Worm (Caenorhabditis elegans) whole organism, L2 larva: ENCODE measurements around the gene col-74.
A peak's percentile ranks its signal among the peaks of the same experiment; 100 is the strongest.
"Not testable (repeated sequence)": the region's sequence is repeated elsewhere in the genome, so short reads cannot be mapped to it uniquely, and the experiment has no call there.

Experiments
- F13H6.1 ChIP-seq: sonication (generic microtip); optimal IDR thresholded peaks from 2 replicates; lab custom pipeline; 2016; ENCODE audit warnings: missing genetic modification characterization, missing compliant biosample characterization
- R02D3.7 ChIP-seq: fragments of 150-350 bp; optimal IDR thresholded peaks from 2 replicates; lab custom pipeline; 2014; ENCODE audit warnings: missing biosample characterization, missing genetic modification characterization
- Y55F3AM.14 ChIP-seq: fragments of 200-800 bp; sonication (Bioruptor generic); optimal IDR thresholded peaks from 2 replicates; lab custom pipeline; 2018; ENCODE audit warnings: mild to moderate bottlenecking, missing genetic modification characterization, missing compliant biosample characterization
- ZK546.5 ChIP-seq: sonication (generic microtip); optimal IDR thresholded peaks from 2 replicates; lab custom pipeline; 2017; ENCODE audit warnings: missing biosample characterization, missing genetic modification characterization
- ama-1 ChIP-seq: fragments of 150-350 bp; optimal IDR thresholded peaks from 2 replicates; lab custom pipeline; 2018; ENCODE audit warnings: inconsistent platforms
- blmp-1 ChIP-seq: sonication (generic microtip); optimal IDR thresholded peaks from 2 replicates; lab custom pipeline; 2017; ENCODE audit warnings: missing genetic modification characterization, mild to moderate bottlenecking, missing compliant biosample characterization, antibody characterized with exemption, moderate library complexity; ENCODE audit not compliant: insufficient read depth
- ceh-16 ChIP-seq: fragments of 150-350 bp; optimal IDR thresholded peaks from 2 replicates; lab custom pipeline; 2014; ENCODE audit warnings: missing biosample characterization, missing genetic modification characterization
- crh-2 ChIP-seq: sonication (generic microtip); optimal IDR thresholded peaks from 2 replicates; lab custom pipeline; 2017; ENCODE audit warnings: missing biosample characterization, missing genetic modification characterization
- dmd-4 ChIP-seq: sonication (generic microtip); optimal IDR thresholded peaks from 2 replicates; lab custom pipeline; 2017; ENCODE audit warnings: missing biosample characterization, missing genetic modification characterization
- elt-3 ChIP-seq: sonication (generic microtip); optimal IDR thresholded peaks from 2 replicates; lab custom pipeline; 2017; ENCODE audit warnings: missing biosample characterization, missing genetic modification characterization
- fos-1 ChIP-seq: fragments of 150-350 bp; optimal IDR thresholded peaks from 2 replicates; lab custom pipeline; 2014; ENCODE audit warnings: missing biosample characterization, missing genetic modification characterization
- gmeb-1 ChIP-seq: fragments of 150-350 bp; optimal IDR thresholded peaks from 2 replicates; lab custom pipeline; 2014; ENCODE audit warnings: missing biosample characterization, missing genetic modification characterization
- lin-11 ChIP-seq: fragments of 150-350 bp; sonication (generic microtip); optimal IDR thresholded peaks from 2 replicates; lab custom pipeline; 2014; ENCODE audit warnings: missing biosample characterization, missing genetic modification characterization, inconsistent platforms, mixed read lengths
- lin-13 ChIP-seq: fragments of 150-350 bp; optimal IDR thresholded peaks from 2 replicates; lab custom pipeline; 2014; ENCODE audit warnings: missing biosample characterization, missing genetic modification reagents, missing genetic modification characterization
- lin-39 ChIP-seq: fragments of 150-350 bp; optimal IDR thresholded peaks from 2 replicates; lab custom pipeline; 2014; ENCODE audit warnings: missing biosample characterization, missing genetic modification reagents, missing genetic modification characterization
- mbf-1 ChIP-seq: sonication (generic microtip); optimal IDR thresholded peaks from 2 replicates; lab custom pipeline; 2017; ENCODE audit warnings: missing biosample characterization, missing genetic modification characterization
- mdl-1 ChIP-seq, 2 experiments: fragments of 150-350 bp in 1 of 2; sonication (generic microtip) in 1 of 2; optimal IDR thresholded peaks; 2 replicates each; lab custom pipeline; 2017; ENCODE audit warnings: missing biosample characterization in 2 of 2, missing genetic modification characterization in 2 of 2
- nhr-10 ChIP-seq: sonication (generic microtip); optimal IDR thresholded peaks from 2 replicates; lab custom pipeline; 2017; ENCODE audit warnings: missing biosample characterization, missing genetic modification characterization
- nhr-11 ChIP-seq: fragments of 150-350 bp; optimal IDR thresholded peaks from 2 replicates; lab custom pipeline; 2014; ENCODE audit warnings: missing biosample characterization, missing genetic modification characterization
- nhr-12 ChIP-seq: fragments of 150-350 bp; optimal IDR thresholded peaks from 2 replicates; lab custom pipeline; 2014; ENCODE audit warnings: missing biosample characterization, missing genetic modification characterization
- nhr-129 ChIP-seq: fragments of 150-350 bp; optimal IDR thresholded peaks from 2 replicates; lab custom pipeline; 2014; ENCODE audit warnings: missing biosample characterization, missing genetic modification characterization
- nhr-237 ChIP-seq: fragments of 150-350 bp; optimal IDR thresholded peaks from 2 replicates; lab custom pipeline; 2014; ENCODE audit warnings: missing biosample characterization, missing genetic modification characterization
- nhr-25 ChIP-seq: fragments of 150-350 bp; sonication (generic microtip); optimal IDR thresholded peaks from 3 replicates; lab custom pipeline; 2014; ENCODE audit warnings: missing biosample characterization, missing genetic modification characterization
- nhr-6 ChIP-seq: fragments of 150-350 bp; optimal IDR thresholded peaks from 2 replicates; lab custom pipeline; 2014; ENCODE audit warnings: missing biosample characterization, missing genetic modification characterization
- nhr-77 ChIP-seq: fragments of 150-350 bp; optimal IDR thresholded peaks from 2 replicates; lab custom pipeline; 2014; ENCODE audit warnings: missing biosample characterization, missing genetic modification characterization
- peb-1 ChIP-seq: fragments of 150-350 bp; optimal IDR thresholded peaks from 2 replicates; lab custom pipeline; 2014; ENCODE audit warnings: missing biosample characterization, missing genetic modification characterization
- sem-4 ChIP-seq: fragments of 150-350 bp; optimal IDR thresholded peaks from 2 replicates; lab custom pipeline; 2014; ENCODE audit warnings: missing biosample characterization, missing genetic modification reagents, missing genetic modification characterization
- skn-1 ChIP-seq: sonication (generic microtip); optimal IDR thresholded peaks from 2 replicates; lab custom pipeline; 2017; ENCODE audit warnings: missing biosample characterization, missing genetic modification characterization
- snpc-4 ChIP-seq: fragments of 150-350 bp; optimal IDR thresholded peaks from 2 replicates; lab custom pipeline; 2014; ENCODE audit warnings: missing biosample characterization, missing genetic modification characterization
- unc-39 ChIP-seq: fragments of 150-350 bp; optimal IDR thresholded peaks from 2 replicates; lab custom pipeline; 2014; ENCODE audit warnings: missing biosample characterization, missing genetic modification characterization
- unc-55 ChIP-seq: fragments of 150-350 bp; sonication (generic microtip); optimal IDR thresholded peaks from 3 replicates; lab custom pipeline; 2014; ENCODE audit warnings: missing biosample characterization, missing genetic modification reagents, missing genetic modification characterization
- unc-62 ChIP-seq: fragments of 150-350 bp; optimal IDR thresholded peaks from 2 replicates; lab custom pipeline; 2014; ENCODE audit warnings: missing biosample characterization, missing genetic modification reagents, missing genetic modification characterization
- zag-1 ChIP-seq: fragments of 150-350 bp; optimal IDR thresholded peaks from 2 replicates; lab custom pipeline; 2014; ENCODE audit warnings: missing biosample characterization, missing genetic modification characterization
- ztf-1 ChIP-seq: fragments of 200-800 bp; sonication (Bioruptor generic); conservative IDR thresholded peaks from 2 replicates; pipeline ENCODE4 v1.3.6; 2022; ENCODE audit warnings: missing genetic modification characterization, missing compliant biosample characterization
- ztf-11 ChIP-seq: sonication (generic microtip); optimal IDR thresholded peaks from 2 replicates; lab custom pipeline; 2017; ENCODE audit warnings: missing biosample characterization, missing genetic modification characterization

The col-74 gene

DNA sequence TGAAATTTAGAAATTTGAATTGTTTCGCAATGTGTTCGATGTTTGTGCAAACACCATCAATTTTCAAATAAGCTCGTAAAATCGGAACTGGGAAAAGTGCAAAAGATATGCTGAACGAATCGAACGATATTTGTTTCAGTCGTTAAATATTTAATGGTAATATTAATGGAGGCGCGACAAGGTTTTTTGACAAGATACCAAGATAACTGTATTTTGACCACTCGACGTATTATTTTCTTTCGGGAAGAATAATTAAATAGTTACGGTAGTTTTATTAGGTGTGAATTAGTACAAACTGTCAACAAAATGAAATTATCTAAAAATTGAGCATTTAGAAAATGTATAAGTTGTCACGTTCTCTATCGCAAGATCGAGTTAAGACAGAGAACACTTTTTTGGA is 25.9 kb upstream of the col-74 start:
- TF ChIP-seq fos-1 (tag; lab: Kevin White, UChicago) (peak; percentile 29), Y55F3AM.14 (no peak), nhr-10 (no peak), R02D3.7 (tag; lab: Kevin White, UChicago) (no peak), sem-4 (tag; lab: Kevin White, UChicago) (no peak), ceh-16 (tag; lab: Kevin White, UChicago) (no peak), dmd-4 (no peak)

DNA sequence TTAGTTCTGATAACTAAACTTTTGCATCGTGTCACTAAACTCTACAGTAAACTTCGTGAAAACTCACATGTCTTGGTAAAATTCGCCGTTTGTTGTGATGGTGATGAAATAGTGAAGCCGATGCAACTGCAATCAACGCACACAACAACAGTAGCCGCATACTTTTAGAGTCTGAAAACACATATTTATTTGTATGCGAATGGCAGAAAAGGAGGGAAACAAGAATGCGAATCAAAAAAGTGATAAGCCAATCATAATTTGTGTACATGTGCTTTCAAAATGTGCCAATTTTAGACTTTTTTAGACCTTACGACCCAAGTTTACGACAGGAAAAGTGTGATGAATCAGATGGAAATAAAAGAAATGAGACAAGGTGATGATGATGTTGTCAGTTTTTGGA is 24.9 kb upstream of the col-74 start, which contains the start of gene K05F1.10:
TSS of gene K05F1.10 (minus strand) at position 171 of the 400 bp plus-strand sequence.
- TF ChIP-seq snpc-4 (tag; lab: Kevin White, UChicago) (no peak), F13H6.1 (no peak), nhr-77 (no peak), crh-2 (peak; percentile 17), nhr-11 (tag; lab: Kevin White, UChicago) (no peak), mdl-1 (tag; optimal IDR thresholded peaks at IDR 0.05; lab: Kevin White, UChicago) (no peak), ceh-16 (tag; lab: Kevin White, UChicago) (no peak), skn-1 (tag; lab: Kevin White, UChicago) (no peak)
- TF ChIP-seq, all 48 proteins: peak for 1

DNA sequence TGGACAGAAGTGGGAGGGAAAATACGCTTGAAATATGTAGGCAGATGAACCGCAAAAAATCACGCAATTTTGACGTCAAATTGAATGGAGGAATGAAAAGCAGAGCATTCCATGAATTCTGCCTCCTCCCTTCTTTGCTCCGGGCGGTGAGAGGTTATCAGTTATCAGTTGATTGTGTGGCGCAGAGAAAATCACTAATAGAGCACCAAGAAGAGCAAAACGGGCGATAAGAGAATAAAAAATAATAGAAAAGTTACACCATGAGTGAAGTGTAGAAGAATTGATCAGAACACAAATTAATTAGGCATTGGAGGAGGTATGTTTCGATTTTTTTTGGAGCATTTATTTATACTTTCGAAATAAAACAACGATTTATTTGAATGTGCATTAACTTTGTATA is 23.6 kb upstream of the col-74 start:
- peak; percentile 10 for TF ChIP-seq gmeb-1
- TF ChIP-seq crh-2, result peak; percentile 17
- TF ChIP-seq elt-3 (tag; lab: Kevin White, UChicago), result no peak
- TF ChIP-seq fos-1 (tag; lab: Kevin White, UChicago), result peak; percentile 80

DNA sequence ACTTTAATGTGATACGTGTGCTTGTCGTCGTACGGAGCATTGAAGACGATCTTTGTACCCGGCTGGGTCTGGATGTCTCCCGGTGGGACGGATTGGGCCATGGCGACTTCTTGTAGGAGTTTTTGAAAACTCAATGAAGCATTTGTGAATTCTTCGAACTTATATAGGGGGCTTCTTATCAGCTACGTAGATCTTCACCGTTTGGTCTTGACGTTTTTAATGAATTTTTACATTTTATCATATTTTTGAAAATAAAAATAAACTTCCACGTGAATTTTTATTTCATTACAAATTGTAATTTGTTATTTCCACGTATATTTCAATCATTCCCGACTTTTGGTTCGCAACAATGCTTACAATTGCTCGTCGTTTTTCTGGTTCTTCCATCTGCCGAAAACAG is 19.9 kb upstream of the col-74 start, which contains the start of the genes msp-64 and ZK1248.5:
TSS of gene msp-64 (minus strand) at position 101 of the 400 bp plus-strand sequence.
TSS of gene ZK1248.5 (plus strand) at position 285 of the 400 bp plus-strand sequence.
- no peak for TF ChIP-seq lin-13 (GFP tag; lab: Kevin White, UChicago)
- TF ChIP-seq snpc-4 (tag; lab: Kevin White, UChicago), result no peak
- TF ChIP-seq sem-4 (tag; lab: Kevin White, UChicago), result no peak
- no peak for TF ChIP-seq ama-1 (lab: Kevin White, UChicago)
- TF ChIP-seq peb-1 (tag; lab: Kevin White, UChicago), result no peak
- TF ChIP-seq dmd-4, result no peak
- no peak for TF ChIP-seq nhr-237 (tag; lab: Kevin White, UChicago)
- TF ChIP-seq lin-39 (tag; lab: Kevin White, UChicago), result no peak
- TF ChIP-seq nhr-12 (tag; lab: Kevin White, UChicago), result no peak

DNA sequence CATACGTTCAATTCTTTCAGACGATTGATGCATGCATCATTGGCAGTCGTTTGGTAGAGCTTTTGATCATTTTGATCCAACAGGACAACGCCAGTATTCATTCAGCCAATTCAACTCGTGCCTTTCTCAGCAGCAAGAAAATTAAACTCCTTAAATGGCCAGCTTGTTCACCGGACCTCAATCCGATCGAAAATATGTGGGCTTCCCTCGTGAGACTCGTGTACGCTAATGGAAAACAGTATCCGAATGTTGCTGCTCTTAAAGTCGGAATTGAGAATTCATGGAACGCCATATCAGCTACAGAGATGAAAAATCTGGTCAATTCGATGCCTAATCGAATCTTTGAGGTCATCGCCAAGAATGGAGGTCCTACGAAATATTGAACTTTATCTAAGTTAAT is 14.8 kb upstream of the col-74 start, which contains the start of gene wago-5:
TSS of gene wago-5 (minus strand) at position 101 of the 400 bp plus-strand sequence.
- not testable (repeated sequence) for TF ChIP-seq skn-1, nhr-129, nhr-6 (tag; lab: Kevin White, UChicago)

DNA sequence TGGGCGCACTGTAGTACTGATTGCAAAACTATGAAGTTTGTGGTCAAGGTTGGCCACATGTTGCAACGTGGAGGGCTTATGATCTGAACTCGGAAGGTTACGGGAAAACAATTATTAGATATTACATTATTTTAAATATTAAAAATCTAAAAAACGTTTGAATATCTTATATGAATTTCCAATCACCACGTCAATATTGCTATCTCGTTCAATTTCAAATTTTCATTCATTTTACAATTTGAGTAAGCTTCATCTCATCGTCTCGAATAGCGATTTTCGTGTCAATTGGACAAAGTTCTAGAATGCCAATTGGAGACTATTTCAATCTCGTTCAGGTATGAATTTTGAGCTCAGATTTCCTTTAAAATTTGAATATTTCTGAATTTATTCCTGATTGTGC is 13.8 kb upstream of the col-74 start, which contains the start of gene ZK1248.20:
TSS of gene ZK1248.20 (plus strand) at position 301 of the 400 bp plus-strand sequence.
- TF ChIP-seq unc-39 (tag; lab: Kevin White, UChicago), result no peak
- no peak for TF ChIP-seq gmeb-1
- no peak for TF ChIP-seq ztf-1 (GFP tag; lab: Robert Waterston, UW)
- no peak for TF ChIP-seq zag-1 (tag; lab: Kevin White, UChicago)
- TF ChIP-seq mbf-1 (tag; lab: Kevin White, UChicago), result no peak
- no peak for TF ChIP-seq ZK546.5 (tag; lab: Kevin White, UChicago)
- TF ChIP-seq elt-3 (tag; lab: Kevin White, UChicago), result no peak
- TF ChIP-seq blmp-1, result no peak

DNA sequence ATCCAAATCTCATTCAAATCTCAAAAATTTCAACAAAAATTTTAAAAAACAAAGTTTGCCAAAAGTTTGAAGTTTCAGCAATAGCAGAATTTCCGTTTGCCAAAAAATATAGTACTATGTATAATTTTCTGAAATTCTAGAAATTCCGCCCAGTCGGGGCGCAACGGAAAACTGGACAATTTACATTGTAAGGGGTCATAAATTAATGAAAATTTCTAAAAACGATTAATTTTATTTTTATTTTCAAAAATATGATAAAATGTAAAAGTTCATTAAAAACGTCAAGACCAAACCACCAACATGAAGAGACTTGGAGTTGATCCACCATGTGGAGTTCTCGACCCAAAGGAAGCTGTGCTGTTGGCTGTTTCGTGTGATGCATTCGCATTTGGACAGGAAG is 11.9 kb upstream of the col-74 start, which contains the start of gene ZK1248.4:
TSS of gene ZK1248.4 (plus strand) at position 301 of the 400 bp plus-strand sequence.
- TF ChIP-seq unc-55 (no peak), nhr-25 (tag; lab: Kevin White, UChicago) (no peak), lin-11 (tag; lab: Kevin White, UChicago) (no peak), crh-2 (no peak), snpc-4 (tag; lab: Kevin White, UChicago) (no peak), nhr-10 (no peak), lin-39 (tag; lab: Kevin White, UChicago) (no peak), nhr-77 (no peak), ama-1 (lab: Kevin White, UChicago) (no peak), elt-3 (tag; lab: Kevin White, UChicago) (no peak), ztf-11 (no peak), unc-62 (GFP tag; lab: Kevin White, UChicago) (no peak)
